Worm (Caenorhabditis elegans) whole organism, L3 larva: ENCODE measurements around the gene F25H9.6.

ENCODE experiments used
- aly-2 ChIP-seq: fragments of 150-350 bp; optimal IDR thresholded peaks from 2 replicates; lab custom pipeline; 2014; ENCODE audit warnings: missing biosample characterization, missing genetic modification characterization
- ama-1 ChIP-seq: fragments of 150-350 bp; optimal IDR thresholded peaks from 2 replicates; lab custom pipeline; 2018
- ceh-28 ChIP-seq: fragments of 150-350 bp; optimal IDR thresholded peaks from 2 replicates; lab custom pipeline; 2014; ENCODE audit warnings: missing biosample characterization, missing genetic modification reagents, missing genetic modification characterization
- ceh-9 ChIP-seq: sonication (generic microtip); optimal IDR thresholded peaks from 2 replicates; lab custom pipeline; 2018; ENCODE audit warnings: missing biosample characterization, missing genetic modification characterization
- elt-1 ChIP-seq: fragments of 150-350 bp; optimal IDR thresholded peaks from 2 replicates; lab custom pipeline; 2014; ENCODE audit warnings: missing biosample characterization, missing genetic modification characterization
- elt-2 ChIP-seq: sonication (generic microtip); optimal IDR thresholded peaks from 2 replicates; lab custom pipeline; 2016; ENCODE audit warnings: missing genetic modification reagents, mild to moderate bottlenecking, missing genetic modification characterization, missing compliant biosample characterization
- elt-3 ChIP-seq, 3 experiments: fragments of 150-350 bp in 1 of 3; sonication (generic microtip) in 2 of 3; optimal IDR thresholded peaks; 2 replicates in 2 of 3; 4 replicates in 1 of 3; lab custom pipeline; 2014 to 2017; ENCODE audit warnings: missing biosample characterization in 3 of 3, missing genetic modification characterization in 3 of 3
- eor-1 ChIP-seq, 2 experiments: fragments of 150-350 bp; optimal IDR thresholded peaks; 2 replicates each; lab custom pipeline; 2014 to 2018; ENCODE audit warnings: missing biosample characterization in 2 of 2, missing genetic modification characterization in 2 of 2
- fkh-2 ChIP-seq: fragments of 150-350 bp; optimal IDR thresholded peaks from 2 replicates; lab custom pipeline; 2014; ENCODE audit warnings: missing biosample characterization, missing genetic modification reagents, missing genetic modification characterization
- hmg-11 ChIP-seq: sonication (generic microtip); optimal IDR thresholded peaks from 2 replicates; lab custom pipeline; 2016; ENCODE audit warnings: missing genetic modification characterization, missing compliant biosample characterization
- jun-1 ChIP-seq: fragments of 150-350 bp; optimal IDR thresholded peaks from 2 replicates; lab custom pipeline; 2014; ENCODE audit warnings: missing biosample characterization, missing genetic modification reagents, missing genetic modification characterization
- lin-15B ChIP-seq: fragments of 150-350 bp; optimal IDR thresholded peaks from 2 replicates; lab custom pipeline; 2014; ENCODE audit warnings: missing biosample characterization, missing genetic modification characterization
- lin-39 ChIP-seq: fragments of 150-350 bp; optimal IDR thresholded peaks from 2 replicates; lab custom pipeline; 2018; ENCODE audit warnings: missing biosample characterization, missing genetic modification reagents, missing genetic modification characterization
- lsy-12 ChIP-seq: sonication (generic microtip); optimal IDR thresholded peaks from 2 replicates; lab custom pipeline; 2016; ENCODE audit warnings: mild to moderate bottlenecking, missing genetic modification characterization, missing compliant biosample characterization
- mdl-1 ChIP-seq: fragments of 150-350 bp; optimal IDR thresholded peaks from 2 replicates; lab custom pipeline; 2014; ENCODE audit warnings: missing biosample characterization, missing genetic modification characterization
- nfya-1 ChIP-seq: sonication (generic microtip); optimal IDR thresholded peaks from 2 replicates; lab custom pipeline; 2017; ENCODE audit warnings: missing genetic modification characterization, mild to moderate bottlenecking, missing compliant biosample characterization, antibody characterized with exemption, moderate library complexity; ENCODE audit not compliant: insufficient read depth
- nhr-11 ChIP-seq: fragments of 150-350 bp; optimal IDR thresholded peaks from 2 replicates; lab custom pipeline; 2014; ENCODE audit warnings: missing biosample characterization, missing genetic modification characterization
- nhr-12 ChIP-seq: fragments of 150-350 bp; optimal IDR thresholded peaks from 2 replicates; lab custom pipeline; 2014; ENCODE audit warnings: missing biosample characterization, missing genetic modification characterization
- nhr-23 ChIP-seq: fragments of 150-350 bp; optimal IDR thresholded peaks from 2 replicates; lab custom pipeline; 2014; ENCODE audit warnings: missing biosample characterization, missing genetic modification reagents, missing genetic modification characterization
- nhr-237 ChIP-seq: fragments of 150-350 bp; optimal IDR thresholded peaks from 2 replicates; lab custom pipeline; 2014; ENCODE audit warnings: missing biosample characterization, missing genetic modification characterization
- nhr-25 ChIP-seq: sonication (generic microtip); optimal IDR thresholded peaks from 2 replicates; lab custom pipeline; 2017; ENCODE audit warnings: missing biosample characterization, missing genetic modification characterization
- nhr-43 ChIP-seq: sonication (generic microtip); optimal IDR thresholded peaks from 2 replicates; lab custom pipeline; 2016; ENCODE audit warnings: mild to moderate bottlenecking, missing genetic modification characterization, missing compliant biosample characterization; ENCODE audit not compliant: poor library complexity, severe bottlenecking
- nhr-76 ChIP-seq: fragments of 150-350 bp; sonication (generic microtip); optimal IDR thresholded peaks from 5 replicates; lab custom pipeline; 2014; ENCODE audit warnings: missing biosample characterization, missing genetic modification characterization
- nhr-77 ChIP-seq: fragments of 150-350 bp; optimal IDR thresholded peaks from 2 replicates; lab custom pipeline; 2014; ENCODE audit warnings: missing biosample characterization, missing genetic modification characterization
- pha-4 ChIP-seq: fragments of 150-350 bp; optimal IDR thresholded peaks from 2 replicates; lab custom pipeline; 2014; ENCODE audit warnings: missing biosample characterization, missing genetic modification reagents, missing genetic modification characterization
- pqm-1 ChIP-seq: fragments of 150-350 bp; optimal IDR thresholded peaks from 2 replicates; lab custom pipeline; 2017; ENCODE audit warnings: missing biosample characterization, missing genetic modification characterization, inconsistent platforms
- skn-1 ChIP-seq: fragments of 150-350 bp; optimal IDR thresholded peaks from 2 replicates; lab custom pipeline; 2014; ENCODE audit warnings: missing biosample characterization, missing genetic modification characterization
- snpc-4 ChIP-seq: fragments of 150-350 bp; optimal IDR thresholded peaks from 2 replicates; lab custom pipeline; 2014; ENCODE audit warnings: missing biosample characterization, missing genetic modification characterization
- tbx-2 ChIP-seq: sonication (generic microtip); optimal IDR thresholded peaks from 2 replicates; lab custom pipeline; 2016; ENCODE audit warnings: mild to moderate bottlenecking, missing genetic modification characterization, missing compliant biosample characterization
- unc-62 ChIP-seq: fragments of 150-350 bp; sonication (generic microtip); optimal IDR thresholded peaks from 4 replicates; lab custom pipeline; 2014; ENCODE audit warnings: missing biosample characterization, missing genetic modification reagents, missing genetic modification characterization
- zag-1 ChIP-seq: fragments of 150-350 bp; optimal IDR thresholded peaks from 2 replicates; lab custom pipeline; 2014; ENCODE audit warnings: missing biosample characterization, missing genetic modification characterization
- ztf-4 ChIP-seq: fragments of 150-350 bp; optimal IDR thresholded peaks from 2 replicates; lab custom pipeline; 2014; ENCODE audit warnings: missing biosample characterization, missing genetic modification characterization

F25H9.6 gene

ce11 chrV:13473467-13473866 is 5.3 kb upstream of the F25H9.6 start, which contains the start of gene T10G3.1:
Gene T10G3.1 (minus strand): TSS chrV:13473679.
- TF ChIP-seq fkh-2 (tag; lab: Kevin White, UChicago) (no peak), zag-1 (no peak), elt-1 (tag; lab: Kevin White, UChicago) (no peak), tbx-2 (tag; lab: Kevin White, UChicago) (no peak), elt-3 (tag; optimal IDR thresholded peaks at IDR 0.05; lab: Kevin White, UChicago) (no peak), unc-62 (GFP tag; lab: Kevin White, UChicago) (no peak), nhr-237 (no peak), mdl-1 (tag; lab: Kevin White, UChicago) (no peak), lin-15B (tag; lab: Kevin White, UChicago) (no peak), nhr-12 (tag; lab: Kevin White, UChicago) (no peak), nhr-76 (tag; lab: Kevin White, UChicago) (no peak), pha-4 (tag; lab: Kevin White, UChicago) (no peak)

DNA sequence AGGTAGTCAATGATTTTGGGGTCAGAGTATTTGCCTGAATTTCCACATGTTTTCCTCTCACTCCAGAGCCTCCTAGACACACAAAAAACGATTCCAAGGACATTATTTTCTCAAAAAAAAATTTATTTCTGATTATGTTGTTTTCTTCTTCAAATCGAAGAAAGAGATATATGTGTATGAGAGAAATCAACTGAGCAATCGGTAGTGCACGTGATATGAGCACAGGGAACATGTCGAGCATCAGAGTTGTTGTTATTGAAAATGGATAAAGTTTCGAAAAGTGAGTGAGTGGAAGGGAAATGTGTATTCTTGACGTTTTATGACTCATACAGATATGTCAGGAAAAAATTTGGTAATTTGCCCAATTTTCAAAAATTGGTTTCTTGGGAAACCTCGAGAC is 3.9 kb upstream of the F25H9.6 start:
- TF ChIP-seq nhr-12 (tag; lab: Kevin White, UChicago) (no peak), nfya-1 (peak; percentile 8), ceh-9 (tag; lab: Kevin White, UChicago) (no peak), elt-3 (tag; optimal IDR thresholded peaks at IDR 0.05; lab: Kevin White, UChicago) (no peak)

- peak; percentile 49 for TF ChIP-seq skn-1
- TF ChIP-seq elt-2: peak; percentile 9
- no peak for TF ChIP-seq pqm-1 (tag; lab: Kevin White, UChicago)
- no peak for TF ChIP-seq ama-1 (lab: Kevin White, UChicago)
- peak; percentile 34 for TF ChIP-seq nhr-25 (tag; lab: Kevin White, UChicago)
These were observed 4.0 kb downstream of the F25H9.6 start for ce11 chrV:13464123-13464522.

DNA sequence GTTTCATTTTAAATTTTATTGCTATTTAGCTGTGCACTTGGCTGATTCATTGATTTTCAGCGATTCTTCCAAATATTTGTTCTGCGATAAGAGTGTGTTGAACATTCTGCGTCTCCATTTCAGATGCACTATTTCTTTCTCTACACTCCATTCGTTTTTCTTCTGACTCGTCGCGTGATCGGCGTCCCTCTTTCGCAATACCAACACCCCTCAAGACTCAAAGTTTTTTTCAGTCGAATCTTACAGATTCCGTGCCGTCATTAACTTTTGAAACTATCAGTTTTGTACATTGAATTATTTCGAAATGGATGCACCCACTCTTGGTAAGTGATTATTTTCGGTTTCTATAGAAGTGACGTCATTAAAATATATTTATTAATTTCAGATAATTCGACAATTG is 5.2 kb downstream of the F25H9.6 start, which contains the start of gene frm-10:
frm-10 (plus strand) TSS at position 234 of the 400 bp plus-strand sequence.
- no peak for TF ChIP-seq nhr-77
- TF ChIP-seq nfya-1: peak; percentile 67
- peak; percentile 87 for TF ChIP-seq pha-4 (tag; lab: Kevin White, UChicago)
- peak; percentile 53 for TF ChIP-seq nhr-23
- TF ChIP-seq snpc-4 (tag; lab: Kevin White, UChicago): peak; percentile 51
- no peak for TF ChIP-seq aly-2 (tag; lab: Kevin White, UChicago)
- peak; percentile 9 for TF ChIP-seq lsy-12 (tag; lab: Kevin White, UChicago)
- TF ChIP-seq lin-15B (tag; lab: Kevin White, UChicago): peak; percentile 53
- TF ChIP-seq ztf-4 (tag; lab: Kevin White, UChicago): no peak
- peak; percentile 28 for TF ChIP-seq jun-1 (tag; lab: Kevin White, UChicago)
- no peak for TF ChIP-seq zag-1
- TF ChIP-seq elt-2: peak; percentile 89
- no peak for TF ChIP-seq eor-1 (tag; optimal IDR thresholded peaks at IDR 0.05; lab: Kevin White, UChicago)
- no peak for TF ChIP-seq tbx-2 (tag; lab: Kevin White, UChicago)
- TF ChIP-seq ceh-28 (tag; lab: Kevin White, UChicago): peak; percentile 68
- TF ChIP-seq nhr-11: peak; percentile 31
- TF ChIP-seq nhr-43 (tag; lab: Kevin White, UChicago): peak; percentile 12
- peak; percentile 28 for TF ChIP-seq skn-1
- TF ChIP-seq pqm-1 (tag; lab: Kevin White, UChicago): peak; percentile 100
- peak; percentile 36 for TF ChIP-seq nhr-25 (tag; lab: Kevin White, UChicago)
- peak; percentile 45 for TF ChIP-seq lin-39 (tag; lab: Kevin White, UChicago)
- TF ChIP-seq hmg-11 (tag; lab: Kevin White, UChicago): peak; percentile 90
- no peak for TF ChIP-seq fkh-2 (tag; lab: Kevin White, UChicago)

- TF ChIP-seq lin-15B (tag; lab: Kevin White, UChicago) (peak; percentile 12), elt-2 (peak; percentile 1), pha-4 (tag; lab: Kevin White, UChicago) (peak; percentile 27), pqm-1 (tag; lab: Kevin White, UChicago) (no peak)
- TF ChIP-seq, all 47 proteins: peak for 3
These were observed 8.8 kb downstream of the F25H9.6 start, which contains the start of gene bath-39 for ce11 chrV:13459323-13459722. Gene bath-39 (plus strand): TSS chrV:13459459.
